Worm (Caenorhabditis elegans): ENCODE measurements around the gene lgc-16.

lgc-16 gene

ce11 chrX:12149638-12150137, 31.2 kb downstream of the lgc-16 start, which contains the start of gene znf-474:
Gene znf-474 (plus strand): TSS chrX:12149924.
- no peak for TF ChIP-seq lag-1 (GFP tag; IDR thresholded peaks at IDR 0.05)
- no peak for TF ChIP-seq chd-7 (tag; optimal IDR thresholded peaks at IDR 0.05)
- TF ChIP-seq ceh-79 (tag; optimal IDR thresholded peaks at IDR 0.05) = no peak
- no peak for TF ChIP-seq fkh-3 (tag; optimal IDR thresholded peaks at IDR 0.05)
- TF ChIP-seq gei-17 (GFP tag; optimal IDR thresholded peaks at IDR 0.05) = no peak
- no peak for TF ChIP-seq ztf-18 (tag; optimal IDR thresholded peaks at IDR 0.05)

- no peak for TF ChIP-seq ztf-3 (GFP tag; optimal IDR thresholded peaks at IDR 0.05)
- peak; percentile 9 for TF ChIP-seq nhr-80 (tag; optimal IDR thresholded peaks at IDR 0.05)
- TF ChIP-seq gei-17 (GFP tag; optimal IDR thresholded peaks at IDR 0.05) = no peak
Observed at ce11 chrX:12154055-12154898, 35.8 kb downstream of the lgc-16 start, which contains the start of gene mfsd-11. Gene mfsd-11 (minus strand): TSS chrX:12154105.

- no peak for TF ChIP-seq C17E4.6 (GFP tag; IDR thresholded peaks at IDR 0.05)
Observed at ce11 chrX:12158641-12159040, 40.2 kb downstream of the lgc-16 start.

ce11 chrX:12160002-12160690, 41.7 kb downstream of the lgc-16 start, which contains the start of gene F57G12.2:
Gene F57G12.2 (minus strand): TSS chrX:12160052.
- TF ChIP-seq B0019.2 (GFP tag; conservative IDR thresholded peaks at IDR 0.05) = no peak
- no peak for TF ChIP-seq ceh-40 (GFP tag; IDR thresholded peaks at IDR 0.05)
- no peak for TF ChIP-seq lsy-27 (tag; optimal IDR thresholded peaks at IDR 0.05; ENCODE audit: borderline replicate concordance, insufficient read depth)
- TF ChIP-seq F10E7.11 (tag; optimal IDR thresholded peaks at IDR 0.05) = no peak
- TF ChIP-seq tbp1 (GFP tag; optimal IDR thresholded peaks at IDR 0.05) = no peak
- TF ChIP-seq lag-1 (GFP tag; IDR thresholded peaks at IDR 0.05) = no peak
- TF ChIP-seq pha-4 (tag; optimal IDR thresholded peaks at IDR 0.05) = no peak
- no peak for TF ChIP-seq pbrm-1 (GFP tag; IDR thresholded peaks at IDR 0.05)

ce11 chrX:12162659-12163058, 44.2 kb downstream of the lgc-16 start:
- TF ChIP-seq mcd-1 (GFP tag; IDR thresholded peaks at IDR 0.05) (no peak), unc-130 (GFP tag; optimal IDR thresholded peaks at IDR 0.05) (no peak), C17E4.6 (GFP tag; IDR thresholded peaks at IDR 0.05) (no peak), chd-7 (tag; optimal IDR thresholded peaks at IDR 0.05) (no peak), ceh-79 (tag; optimal IDR thresholded peaks at IDR 0.05) (no peak), T26A5.8 (tag; optimal IDR thresholded peaks at IDR 0.05) (no peak), K11D2.4 (GFP tag; IDR thresholded peaks at IDR 0.05) (no peak)

- TF ChIP-seq Y53F4B.3 (GFP tag; IDR thresholded peaks at IDR 0.05) = no peak
- TF ChIP-seq lin-40 (tag; optimal IDR thresholded peaks at IDR 0.05) = no peak
Observed at ce11 chrX:12164047-12164446, 45.6 kb downstream of the lgc-16 start.

- TF ChIP-seq rec-8 (tag; optimal IDR thresholded peaks at IDR 0.05) = no peak
- TF ChIP-seq akir-1 (GFP tag; optimal IDR thresholded peaks at IDR 0.05) = no peak
- no peak for TF ChIP-seq lin-40 (tag; optimal IDR thresholded peaks at IDR 0.05)
- TF ChIP-seq Y53F4B.3 (GFP tag; IDR thresholded peaks at IDR 0.05) = no peak
- no peak for TF ChIP-seq snpc-4 (GFP tag; optimal IDR thresholded peaks at IDR 0.05)
- no peak for TF ChIP-seq snpc-4 (tag; optimal IDR thresholded peaks at IDR 0.05)
- TF ChIP-seq F37B4.10 (GFP tag; IDR thresholded peaks at IDR 0.05) = no peak
Observed at ce11 chrX:12164943-12165342, 46.5 kb downstream of the lgc-16 start.

Measured in whole organism, young adult.